Worm (Caenorhabditis elegans) whole organism, young adult: ENCODE results near the gene egl-4.

ENCODE experiments used
- hrde-1 ChIP-seq: sonication (generic microtip); optimal IDR thresholded peaks from 2 replicates; lab custom pipeline; 2016; ENCODE audit warnings: missing genetic modification characterization, mild to moderate bottlenecking, missing compliant biosample characterization, moderate library complexity, missing genotype, missing genetic modification reagents, borderline replicate concordance
- lsy-27 ChIP-seq: sonication (generic microtip); optimal IDR thresholded peaks from 2 replicates; lab custom pipeline; 2017; ENCODE audit warnings: missing genetic modification characterization, mild to moderate bottlenecking, missing compliant biosample characterization, antibody characterized with exemption, missing genotype, borderline replicate concordance; ENCODE audit not compliant: insufficient read depth
- madf-8 ChIP-seq: fragments of 200-800 bp; sonication (Bioruptor generic); conservative IDR thresholded peaks from 2 replicates; pipeline ENCODE4 v1.3.6; 2022; ENCODE audit warnings: missing genetic modification reagents, missing genetic modification characterization, missing compliant biosample characterization
- pha-4 ChIP-seq: fragments of 150-350 bp; sonication (generic microtip); optimal IDR thresholded peaks from 2 replicates; lab custom pipeline; 2014; ENCODE audit warnings: missing biosample characterization, missing genetic modification reagents, missing genetic modification characterization
- repo-1 ChIP-seq: sonication (generic microtip); optimal IDR thresholded peaks from 2 replicates; lab custom pipeline; 2017; ENCODE audit warnings: mild to moderate bottlenecking, missing genetic modification characterization, missing compliant biosample characterization

DNA sequence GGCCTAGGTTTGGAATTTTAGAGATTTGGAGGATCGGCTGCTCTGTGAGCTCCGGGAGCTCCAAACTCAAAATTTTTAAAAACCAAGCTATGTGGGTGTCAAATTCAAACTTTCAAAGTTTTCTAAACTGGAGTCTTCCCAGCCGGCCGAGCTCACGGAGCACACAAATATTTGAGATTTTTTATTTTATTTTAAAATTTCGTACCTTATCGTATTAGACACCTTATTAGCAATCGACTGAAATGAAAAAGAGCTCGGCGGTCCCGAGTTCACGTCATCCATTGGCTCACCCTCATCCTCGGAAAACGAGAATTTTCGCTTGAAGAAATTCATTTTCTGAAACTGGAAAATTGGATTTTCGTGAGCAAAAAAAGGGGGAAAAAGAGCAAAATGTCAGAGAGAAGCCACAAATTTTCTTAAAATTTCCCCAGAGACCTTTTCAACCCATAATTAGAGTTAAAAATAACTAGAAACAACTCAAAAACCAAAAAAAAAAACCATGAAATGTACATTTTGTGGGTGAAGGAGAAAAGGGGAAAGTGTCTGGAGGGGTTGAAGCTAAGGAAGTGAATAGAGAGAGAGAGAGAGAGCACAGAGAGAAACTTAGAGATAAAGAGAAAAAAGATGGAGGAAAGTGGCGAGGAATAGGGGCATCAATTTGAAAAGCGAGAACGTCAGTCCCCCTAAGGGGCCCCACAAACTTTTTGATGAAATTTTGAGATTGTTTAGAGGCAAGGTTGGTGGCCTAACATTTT lies 32.9 kb upstream of the egl-4 start, which contains the start of gene snn-1:
- TF ChIP-seq pha-4 (tag; lab: Kevin White, UChicago) (no peak), repo-1 (tag; lab: Kevin White, UChicago) (no peak), lsy-27 (no peak), madf-8 (GFP tag; lab: Robert Waterston, UW) (no peak), hrde-1 (tag; lab: Kevin White, UChicago) (no peak)
